Worm (Caenorhabditis elegans): ENCODE measurements around the gene dyf-13.

The dyf-13 gene

ce11 chrII:7148099-7148498 is 23.1 kb downstream of the dyf-13 start, which contains the start of gene T07F8.1:
TSS of gene T07F8.1 (plus strand) at chrII:7148399.
- TF ChIP-seq skn-1 (tag; optimal IDR thresholded peaks at IDR 0.05): no peak
- no peak for TF ChIP-seq ceh-82 (tag; optimal IDR thresholded peaks at IDR 0.05)
- TF ChIP-seq lin-15B (tag; optimal IDR thresholded peaks at IDR 0.05): no peak

ce11 chrII:7147550-7147949 is 23.6 kb downstream of the dyf-13 start:
- no peak for TF ChIP-seq nhr-12 (tag; optimal IDR thresholded peaks at IDR 0.05)
- TF ChIP-seq pha-4 (tag; optimal IDR thresholded peaks at IDR 0.05): peak; percentile 34
- peak; percentile 10 for TF ChIP-seq elt-2 (tag; optimal IDR thresholded peaks at IDR 0.05)
- no peak for TF ChIP-seq hmg-11 (tag; optimal IDR thresholded peaks at IDR 0.05)
- TF ChIP-seq lin-15B (tag; optimal IDR thresholded peaks at IDR 0.05): peak; percentile 13

- no peak for TF ChIP-seq nhr-76 (tag; optimal IDR thresholded peaks at IDR 0.05)
- no peak for TF ChIP-seq nhr-237 (tag; optimal IDR thresholded peaks at IDR 0.05)
- no peak for TF ChIP-seq ZK546.5 (tag; optimal IDR thresholded peaks at IDR 0.05)
- no peak for TF ChIP-seq fkh-10 (GFP tag; optimal IDR thresholded peaks at IDR 0.05)
- TF ChIP-seq nhr-77 (tag; optimal IDR thresholded peaks at IDR 0.05): no peak
- TF ChIP-seq aly-2 (tag; optimal IDR thresholded peaks at IDR 0.05): no peak
- no peak for TF ChIP-seq nhr-12 (tag; optimal IDR thresholded peaks at IDR 0.05)
- no peak for TF ChIP-seq unc-39 (tag; optimal IDR thresholded peaks at IDR 0.05)
- TF ChIP-seq nhr-43 (tag; optimal IDR thresholded peaks at IDR 0.05; ENCODE audit: poor library complexity, severe bottlenecking): no peak
- no peak for TF ChIP-seq snpc-4 (tag; optimal IDR thresholded peaks at IDR 0.05)
- no peak for TF ChIP-seq egl-5 (tag; optimal IDR thresholded peaks at IDR 0.05)
- no peak for TF ChIP-seq eor-1 (tag; optimal IDR thresholded peaks at IDR 0.05)
- TF ChIP-seq pqm-1 (tag; optimal IDR thresholded peaks at IDR 0.05): no peak
- no peak for TF ChIP-seq tbx-2 (tag; optimal IDR thresholded peaks at IDR 0.05)
- no peak for TF ChIP-seq ceh-82 (tag; optimal IDR thresholded peaks at IDR 0.05)
- TF ChIP-seq mml-1 (tag; optimal IDR thresholded peaks at IDR 0.05): no peak
- TF ChIP-seq nhr-25 (tag; optimal IDR thresholded peaks at IDR 0.05): no peak
- no peak for TF ChIP-seq nfya-1 (tag; optimal IDR thresholded peaks at IDR 0.05; ENCODE audit: insufficient read depth)
- no peak for TF ChIP-seq skn-1 (tag; optimal IDR thresholded peaks at IDR 0.05)
Measured at ce11 chrII:7146240-7146639, 24.9 kb downstream of the dyf-13 start.

ce11 chrII:7144307-7144706 is 26.8 kb downstream of the dyf-13 start, which contains the start of gene npr-31:
TSS of gene npr-31 (plus strand) at chrII:7144607.
- TF ChIP-seq nhr-11 (tag; optimal IDR thresholded peaks at IDR 0.05) (no peak), egl-27 (tag; optimal IDR thresholded peaks at IDR 0.05) (no peak), ceh-82 (tag; optimal IDR thresholded peaks at IDR 0.05) (no peak), elt-2 (tag; optimal IDR thresholded peaks at IDR 0.05) (no peak), hmg-11 (tag; optimal IDR thresholded peaks at IDR 0.05) (no peak), elt-3 (tag; optimal IDR thresholded peaks at IDR 0.05) (no peak), unc-62 (GFP tag; optimal IDR thresholded peaks at IDR 0.05) (no peak), fos-1 (tag; optimal IDR thresholded peaks at IDR 0.05) (no peak), daf-12 (tag; optimal IDR thresholded peaks at IDR 0.05) (no peak), nfya-1 (tag; optimal IDR thresholded peaks at IDR 0.05; ENCODE audit: insufficient read depth) (no peak), jun-1 (tag; optimal IDR thresholded peaks at IDR 0.05) (no peak), snpc-4 (tag; optimal IDR thresholded peaks at IDR 0.05) (no peak), eor-1 (tag; optimal IDR thresholded peaks at IDR 0.05) (no peak), fkh-10 (GFP tag; optimal IDR thresholded peaks at IDR 0.05) (no peak), elt-1 (tag; optimal IDR thresholded peaks at IDR 0.05) (no peak)

DNA sequence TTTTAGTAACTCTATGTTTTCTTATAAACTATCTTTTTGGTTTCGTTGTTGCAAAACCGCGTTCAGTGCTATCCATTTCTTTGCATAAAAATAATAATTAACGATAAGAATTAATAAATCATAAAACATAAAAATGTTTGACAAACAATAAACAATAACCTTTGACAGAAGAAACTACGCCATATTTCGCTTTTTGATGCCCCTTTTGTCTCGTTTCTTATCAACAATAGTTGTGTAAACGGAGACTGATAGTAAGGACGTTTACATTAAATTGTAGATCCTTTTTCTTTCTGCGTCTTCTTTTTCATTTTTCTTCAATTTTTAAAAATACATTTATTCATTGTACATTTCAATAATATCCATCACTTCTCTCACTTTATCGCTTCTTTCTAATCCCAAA is 32.1 kb downstream of the dyf-13 start:
- no peak for TF ChIP-seq hmg-11 (tag; optimal IDR thresholded peaks at IDR 0.05)
- TF ChIP-seq elt-2 (tag; optimal IDR thresholded peaks at IDR 0.05): peak; percentile 82
- TF ChIP-seq aly-2 (tag; optimal IDR thresholded peaks at IDR 0.05): no peak
- TF ChIP-seq pha-4 (tag; optimal IDR thresholded peaks at IDR 0.05): peak; percentile 76
- no peak for TF ChIP-seq zag-1 (tag; optimal IDR thresholded peaks at IDR 0.05)
- no peak for TF ChIP-seq nhr-43 (tag; optimal IDR thresholded peaks at IDR 0.05; ENCODE audit: poor library complexity, severe bottlenecking)
- no peak for TF ChIP-seq egl-5 (tag; optimal IDR thresholded peaks at IDR 0.05)
- peak; percentile 86 for TF ChIP-seq pqm-1 (tag; optimal IDR thresholded peaks at IDR 0.05)
- TF ChIP-seq ceh-9 (tag; optimal IDR thresholded peaks at IDR 0.05): no peak
- no peak for TF ChIP-seq nfya-1 (tag; optimal IDR thresholded peaks at IDR 0.05; ENCODE audit: insufficient read depth)

Data from whole organism, L3 larva.